Worm (Caenorhabditis elegans) whole organism, L2 larva: ENCODE data around the gene F31B9.3.

Experiments used
- alr-1 ChIP-seq: fragments of 150-350 bp; optimal IDR thresholded peaks from 2 replicates; lab custom pipeline; 2014; ENCODE audit warnings: missing biosample characterization, missing genetic modification characterization
- nhr-12 ChIP-seq: fragments of 150-350 bp; optimal IDR thresholded peaks from 2 replicates; lab custom pipeline; 2014; ENCODE audit warnings: missing biosample characterization, missing genetic modification characterization
- snpc-4 ChIP-seq: fragments of 150-350 bp; optimal IDR thresholded peaks from 2 replicates; lab custom pipeline; 2014; ENCODE audit warnings: missing biosample characterization, missing genetic modification characterization

- TF ChIP-seq nhr-12, result no peak
- TF ChIP-seq alr-1 (tag; lab: Kevin White, UChicago), result no peak
- TF ChIP-seq snpc-4 (tag; lab: Kevin White, UChicago), result no peak
Measured at ce11 chrX:15958767-15959166, 35.2 kb downstream of the F31B9.3 start, which contains the start of gene C09G1.5.
